Fruit fly (Drosophila melanogaster) whole organism, embryonic: Measurements from ENCODE around the gene Tango5.

ENCODE experiments used
- ATbp ChIP-seq: fragments of 200-800 bp; sonication (Bioruptor generic); optimal IDR thresholded peaks from 2 replicates; lab custom pipeline; 2017; ENCODE audit warnings: missing biosample characterization, mild to moderate bottlenecking, missing genetic modification characterization, missing genetic modification reagents
- Atf3 ChIP-seq: fragments of 200-800 bp; sonication (Bioruptor generic); optimal IDR thresholded peaks from 3 replicates; lab custom pipeline; 2016; ENCODE audit warnings: missing biosample characterization, missing genetic modification characterization
- CG10147 ChIP-seq: fragments of 200-800 bp; sonication (Bioruptor generic); optimal IDR thresholded peaks from 2 replicates; lab custom pipeline; 2019; ENCODE audit warnings: missing biosample characterization, mild to moderate bottlenecking, missing genetic modification characterization, moderate library complexity
- CG10543 ChIP-seq: fragments of 200-800 bp; sonication (Bioruptor generic); optimal IDR thresholded peaks from 3 replicates; lab custom pipeline; 2017; ENCODE audit warnings: missing biosample characterization, mild to moderate bottlenecking, missing genetic modification characterization, moderate library complexity
- CG10959 ChIP-seq: fragments of 200-800 bp; sonication (Bioruptor generic); IDR thresholded peaks from 2 replicates; pipeline ENCODE4 v1.3.6; 2022; ENCODE audit warnings: missing biosample characterization, missing genetic modification characterization
- CG11093 ChIP-seq: fragments of 200-800 bp; sonication (Bioruptor generic); IDR thresholded peaks from 3 replicates; pipeline ENCODE4 v1.3.6; 2022; ENCODE audit warnings: missing biosample characterization, missing genetic modification characterization
- CG11695 ChIP-seq: fragments of 200-800 bp; sonication (Bioruptor generic); IDR thresholded peaks from 3 replicates; pipeline ENCODE4 v1.3.6; 2022; ENCODE audit warnings: missing biosample characterization, missing genetic modification characterization
- CG12219 ChIP-seq: fragments of 200-800 bp; sonication (Bioruptor generic); optimal IDR thresholded peaks from 3 replicates; lab custom pipeline; 2018; ENCODE audit warnings: missing biosample characterization, mild to moderate bottlenecking, missing genetic modification characterization
- CG15011 ChIP-seq: fragments of 200-800 bp; sonication (Bioruptor generic); optimal IDR thresholded peaks from 3 replicates; lab custom pipeline; 2018; ENCODE audit warnings: missing biosample characterization, mild to moderate bottlenecking, missing genetic modification characterization
- CG15269 ChIP-seq: fragments of 200-800 bp; sonication (Bioruptor generic); optimal IDR thresholded peaks from 2 replicates; lab custom pipeline; 2018; ENCODE audit warnings: missing biosample characterization, mild to moderate bottlenecking, missing genetic modification characterization, moderate library complexity
- CG1603 ChIP-seq: fragments of 200-800 bp; sonication (Bioruptor generic); optimal IDR thresholded peaks from 2 replicates; lab custom pipeline; 2019; ENCODE audit warnings: missing biosample characterization, mild to moderate bottlenecking, missing genetic modification characterization, moderate library complexity
- CG3065 ChIP-seq: fragments of 200-800 bp; sonication (Bioruptor generic); optimal IDR thresholded peaks from 2 replicates; lab custom pipeline; 2016; ENCODE audit warnings: missing biosample characterization, missing genetic modification characterization
- CG3163 ChIP-seq: fragments of 200-800 bp; sonication (Bioruptor generic); optimal IDR thresholded peaks from 3 replicates; lab custom pipeline; 2016; ENCODE audit warnings: missing biosample characterization, missing genetic modification characterization
- CG32772 ChIP-seq: fragments of 200-800 bp; sonication (Bioruptor generic); IDR thresholded peaks from 2 replicates; pipeline ENCODE4 v1.3.6; 2022; ENCODE audit warnings: missing biosample characterization, missing genetic modification characterization
- CG5953 ChIP-seq: fragments of 200-800 bp; sonication (Bioruptor generic); IDR thresholded peaks from 2 replicates; pipeline ENCODE4 v1.3.6; 2022; ENCODE audit warnings: missing biosample characterization, missing genetic modification characterization
- CG6272 ChIP-seq: fragments of 200-800 bp; sonication (Bioruptor generic); IDR thresholded peaks from 2 replicates; pipeline ENCODE4 v1.3.6; 2022; ENCODE audit warnings: missing biosample characterization, missing genetic modification characterization
- CG8281 ChIP-seq: fragments of 200-800 bp; sonication (Bioruptor generic); optimal IDR thresholded peaks from 2 replicates; lab custom pipeline; 2018; ENCODE audit warnings: missing biosample characterization, mild to moderate bottlenecking, missing genetic modification characterization, moderate library complexity
- CG9609 ChIP-seq: fragments of 200-800 bp; sonication (Bioruptor generic); optimal IDR thresholded peaks from 3 replicates; lab custom pipeline; 2016; ENCODE audit warnings: missing biosample characterization, missing genetic modification characterization
- Dfd ChIP-seq, 2 experiments: fragments of >200 bp; optimal IDR thresholded peaks; 2 replicates each; lab custom pipeline; 2017; ENCODE audit warnings: missing biosample characterization in 2 of 2, missing genetic modification characterization in 2 of 2
- Dip2 ChIP-seq: fragments of 200-800 bp; sonication (Bioruptor generic); IDR thresholded peaks from 2 replicates; pipeline ENCODE4 v1.3.6; 2022; ENCODE audit warnings: missing biosample characterization, missing genetic modification characterization
- Doc2 ChIP-seq: fragments of 200-800 bp; sonication (Bioruptor generic); IDR thresholded peaks from 2 replicates; pipeline ENCODE4 v1.3.6; 2022; ENCODE audit warnings: missing biosample characterization, missing genetic modification characterization
- E2f1 ChIP-seq: fragments of 200-800 bp; sonication (Bioruptor generic); IDR thresholded peaks from 2 replicates; pipeline ENCODE4 v1.3.6; 2022; ENCODE audit warnings: missing biosample characterization, missing genetic modification characterization
- ERR ChIP-seq: fragments of 200-800 bp; sonication (Bioruptor generic); optimal IDR thresholded peaks from 2 replicates; lab custom pipeline; 2016; ENCODE audit warnings: missing biosample characterization, missing genetic modification characterization
- Eip74EF ChIP-seq, 2 experiments: fragments of 200-800 bp in 1 of 2; fragments of >200 bp in 1 of 2; sonication (Bioruptor generic) in 1 of 2; optimal IDR thresholded peaks; 2 replicates each; lab custom pipeline; 2017 to 2019; ENCODE audit warnings: missing biosample characterization in 2 of 2, missing genetic modification characterization in 2 of 2, mild to moderate bottlenecking in 1 of 2, moderate library complexity in 1 of 2
- HLH4C ChIP-seq: fragments of 200-800 bp; sonication (Bioruptor generic); IDR thresholded peaks from 3 replicates; pipeline ENCODE4 v1.3.6; 2022; ENCODE audit warnings: missing biosample characterization, missing genetic modification characterization; ENCODE audit not compliant: partially characterized antibody
- Lhr ChIP-seq: fragments of 200-800 bp; sonication (Bioruptor generic); optimal IDR thresholded peaks from 3 replicates; lab custom pipeline; 2017; ENCODE audit warnings: mild to moderate bottlenecking, missing biosample characterization, missing genetic modification reagents, missing genetic modification characterization
- NC2α ChIP-seq: fragments of 200-800 bp; sonication (Bioruptor generic); optimal IDR thresholded peaks from 2 replicates; lab custom pipeline; 2016; ENCODE audit warnings: missing biosample characterization, missing genetic modification characterization
- NC2β ChIP-seq: fragments of 200-800 bp; sonication (Bioruptor generic); optimal IDR thresholded peaks from 2 replicates; lab custom pipeline; 2016; ENCODE audit warnings: missing biosample characterization, missing genetic modification characterization
- Ptx1 ChIP-seq: fragments of 200-800 bp; sonication (Bioruptor generic); IDR thresholded peaks from 2 replicates; pipeline ENCODE4 v1.3.6; 2022; ENCODE audit warnings: missing biosample characterization, missing genetic modification characterization
- Ravus ChIP-seq: fragments of 200-800 bp; sonication (Bioruptor generic); IDR thresholded peaks from 2 replicates; pipeline ENCODE4 v1.3.6; 2022; ENCODE audit warnings: missing biosample characterization, missing genetic modification characterization
- Six4 ChIP-seq: fragments of 200-800 bp; sonication (Bioruptor generic); optimal IDR thresholded peaks from 2 replicates; lab custom pipeline; 2016; ENCODE audit warnings: missing biosample characterization, missing genetic modification characterization
- bab2 ChIP-seq: fragments of 200-800 bp; sonication (Bioruptor generic); optimal IDR thresholded peaks from 2 replicates; lab custom pipeline; 2016; ENCODE audit warnings: missing biosample characterization, missing genetic modification characterization
- bbx ChIP-seq: fragments of 200-800 bp; sonication (Bioruptor generic); IDR thresholded peaks from 2 replicates; pipeline ENCODE4 v1.3.6; 2022; ENCODE audit warnings: missing biosample characterization, missing genetic modification characterization; ENCODE audit not compliant: partially characterized antibody
- bigmax ChIP-seq: fragments of 200-800 bp; sonication (Bioruptor generic); optimal IDR thresholded peaks from 2 replicates; lab custom pipeline; 2018; ENCODE audit warnings: missing biosample characterization, mild to moderate bottlenecking, missing genetic modification characterization
- ci ChIP-seq: fragments of 200-800 bp; sonication (Bioruptor generic); IDR thresholded peaks from 3 replicates; pipeline ENCODE4 v1.3.6; 2022; ENCODE audit warnings: missing biosample characterization, missing genetic modification characterization
- croc ChIP-seq: fragments of 200-800 bp; sonication (Bioruptor generic); conservative IDR thresholded peaks from 3 replicates; pipeline ENCODE4 v1.3.6; 2022; ENCODE audit warnings: missing biosample characterization, missing genetic modification characterization
- disco-r ChIP-seq: fragments of 200-800 bp; sonication (Bioruptor generic); optimal IDR thresholded peaks from 2 replicates; lab custom pipeline; 2016; ENCODE audit warnings: missing biosample characterization, missing genetic modification characterization
- dm ChIP-seq: fragments of 200-800 bp; sonication (Bioruptor generic); optimal IDR thresholded peaks from 3 replicates; lab custom pipeline; 2016; ENCODE audit warnings: missing biosample characterization, missing genetic modification characterization
- dpn ChIP-seq, 2 experiments: fragments of 200-800 bp; sonication (Bioruptor generic); optimal IDR thresholded peaks; 3 replicates each; lab custom pipeline; 2016; ENCODE audit warnings: missing biosample characterization in 2 of 2, missing genetic modification characterization in 2 of 2
- ewg ChIP-seq: fragments of 200-800 bp; sonication (Bioruptor generic); optimal IDR thresholded peaks from 3 replicates; lab custom pipeline; 2017; ENCODE audit warnings: mild to moderate bottlenecking, missing biosample characterization, missing genetic modification reagents, missing genetic modification characterization
- fd96Cb ChIP-seq: fragments of 200-800 bp; sonication (Bioruptor generic); optimal IDR thresholded peaks from 2 replicates; lab custom pipeline; 2018; ENCODE audit warnings: missing biosample characterization, mild to moderate bottlenecking, missing genetic modification characterization, moderate library complexity
- gcm2 ChIP-seq: fragments of 200-800 bp; sonication (Bioruptor generic); optimal IDR thresholded peaks from 2 replicates; lab custom pipeline; 2016; ENCODE audit warnings: missing biosample characterization, missing genetic modification characterization
- nmo ChIP-seq: fragments of 200-800 bp; sonication (Bioruptor generic); optimal IDR thresholded peaks from 2 replicates; lab custom pipeline; 2018; ENCODE audit warnings: missing biosample characterization, mild to moderate bottlenecking, missing genetic modification characterization, moderate library complexity
- pros ChIP-seq: fragments of 200-800 bp; sonication (Bioruptor generic); optimal IDR thresholded peaks from 3 replicates; lab custom pipeline; 2019; ENCODE audit warnings: missing biosample characterization, mild to moderate bottlenecking, missing genetic modification characterization, moderate library complexity
- sug ChIP-seq: fragments of 200-800 bp; optimal IDR thresholded peaks from 2 replicates; lab custom pipeline; 2019; ENCODE audit warnings: missing biosample characterization, mild to moderate bottlenecking, missing genetic modification characterization, moderate library complexity
- tap ChIP-seq: fragments of 200-800 bp; optimal IDR thresholded peaks from 3 replicates; lab custom pipeline; 2019; ENCODE audit warnings: missing biosample characterization, mild to moderate bottlenecking, missing genetic modification characterization, moderate library complexity
- unc-4 ChIP-seq: fragments of 200-800 bp; sonication (Bioruptor generic); IDR thresholded peaks from 2 replicates; pipeline ENCODE4 v1.3.6; 2022; ENCODE audit warnings: missing biosample characterization, missing genetic modification characterization; ENCODE audit not compliant: partially characterized antibody
- vnd ChIP-seq: fragments of 200-800 bp; sonication (Bioruptor generic); IDR thresholded peaks from 3 replicates; pipeline ENCODE4 v1.3.6; 2022; ENCODE audit warnings: missing biosample characterization, missing genetic modification characterization; ENCODE audit not compliant: partially characterized antibody
- wek ChIP-seq: fragments of 200-800 bp; sonication (Bioruptor generic); optimal IDR thresholded peaks from 3 replicates; lab custom pipeline; 2018; ENCODE audit warnings: missing biosample characterization, mild to moderate bottlenecking, missing genetic modification characterization, moderate library complexity

Tango5 gene

DNA sequence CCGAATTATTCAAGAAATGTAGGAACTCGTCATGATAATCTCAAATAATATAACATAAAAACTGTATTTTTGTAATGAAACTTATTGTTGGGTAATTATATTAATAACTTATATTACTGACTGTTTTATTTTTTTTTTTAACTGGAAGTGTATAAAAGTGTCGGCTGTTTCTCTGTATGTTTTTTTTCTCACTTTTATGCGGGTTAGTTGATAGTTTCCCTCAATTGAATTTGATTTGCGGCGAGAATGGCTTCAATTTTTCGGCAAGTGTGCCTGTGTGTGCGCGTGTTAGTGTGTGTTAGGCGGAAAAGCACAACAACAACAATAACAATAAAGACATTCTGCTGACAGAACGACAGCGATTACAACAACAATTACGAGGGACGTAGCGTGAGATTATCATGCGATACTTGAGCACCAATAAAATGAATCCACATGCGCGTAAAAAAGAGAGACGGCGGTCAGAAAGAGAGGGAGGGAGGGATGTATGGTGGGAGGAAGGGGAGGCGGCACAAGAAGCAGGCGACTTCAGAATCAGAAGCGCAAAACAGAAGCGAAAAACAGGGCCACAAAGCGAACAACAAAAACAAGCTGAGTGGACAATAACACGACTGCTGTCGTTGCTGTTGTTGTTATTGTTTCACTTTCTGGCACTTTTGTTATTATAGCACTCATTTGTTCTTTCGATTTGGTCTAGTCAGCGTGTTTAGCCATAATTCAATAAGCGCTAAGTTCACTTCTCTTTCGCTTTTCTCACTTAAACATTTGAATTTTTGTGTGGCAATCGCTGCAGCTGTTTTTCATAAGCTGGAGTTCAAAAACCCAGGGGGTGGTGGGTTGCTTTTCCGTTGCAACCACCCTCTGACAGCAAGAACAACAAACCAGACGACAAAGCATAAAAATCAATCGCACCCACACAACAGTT, 992 bp downstream of the Tango5 start (continued):
- TF ChIP-seq CG8281 (tag; lab: Kevin White, UChicago) (no peak), CG9609 (no peak), dm (GFP tag; lab: Kevin White, UChicago) (no peak), bigmax (GFP tag; lab: Kevin White, UChicago) (no peak), Atf3 (GFP tag; lab: Kevin White, UChicago) (no peak), tap (tag; lab: Kevin White, UChicago) (no peak), Six4 (no peak), Dip2 (GFP tag; lab: Robert Waterston, UW) (no peak), disco-r (GFP tag; lab: Kevin White, UChicago) (no peak), bbx (GFP tag; lab: Robert Waterston, UW) (no peak), Doc2 (GFP tag; lab: Robert Waterston, UW) (no peak), Ravus (GFP tag; lab: Robert Waterston, UW) (no peak), NC2β (GFP tag; lab: Kevin White, UChicago) (no peak), croc (GFP tag; lab: Robert Waterston, UW) (no peak), sug (tag; lab: Kevin White, UChicago) (peak; percentile 68), CG15011 (GFP tag; lab: Kevin White, UChicago) (no peak), dpn (GFP tag; optimal IDR thresholded peaks at IDR 0.05; lab: Kevin White, UChicago) (peak in 1 of 2 experiments; percentile 1), CG10959 (GFP tag; lab: Robert Waterston, UW) (no peak), ERR (GFP tag; lab: Kevin White, UChicago) (no peak), bab2 (GFP tag; lab: Kevin White, UChicago) (no peak), CG12219 (no peak), nmo (peak; percentile 17), HLH4C (GFP tag; lab: Robert Waterston, UW) (no peak), CG11093 (no peak), Eip74EF (GFP tag; optimal IDR thresholded peaks at IDR 0.05; lab: Kevin White, UChicago) (no peak), wek (no peak), CG6272 (GFP tag; lab: Robert Waterston, UW) (no peak), ATbp (GFP tag; lab: Kevin White, UChicago) (peak; percentile 28), CG15269 (tag; lab: Kevin White, UChicago) (peak; percentile 47), gcm2 (GFP tag; lab: Kevin White, UChicago) (no peak), ewg (peak; percentile 1), CG5953 (GFP tag; lab: Robert Waterston, UW) (no peak), Lhr (GFP tag; lab: Kevin White, UChicago) (no peak), ci (GFP tag; lab: Robert Waterston, UW) (peak; percentile 65; the same call in 2 of the 3 replicates), CG11695 (GFP tag; lab: Robert Waterston, UW) (no peak), CG3163 (GFP tag; lab: Kevin White, UChicago) (no peak), NC2α (GFP tag; lab: Kevin White, UChicago) (no peak), CG10543 (GFP tag; lab: Kevin White, UChicago) (peak; percentile 70), vnd (no peak), CG32772 (no peak), CG1603 (tag; lab: Kevin White, UChicago) (no peak), CG10147 (GFP tag; lab: Kevin White, UChicago) (no peak), E2f1 (GFP tag; lab: Robert Waterston, UW) (0 out of 2 replicates have a peak, but pooled peaks have one; percentile 19), Ptx1 (GFP tag; lab: Robert Waterston, UW) (peak; percentile 15; the same call in 1 of the 2 replicates), unc-4 (GFP tag; lab: Robert Waterston, UW) (peak; percentile 32; the same call in 1 of the 2 replicates), fd96Cb (tag; lab: Kevin White, UChicago) (peak; percentile 26), Dfd (GFP tag; optimal IDR thresholded peaks at IDR 0.05; lab: Kevin White, UChicago) (no peak), CG3065 (GFP tag; lab: Kevin White, UChicago) (no peak), pros (GFP tag; lab: Kevin White, UChicago) (peak; percentile 68)
